Fruit fly (Drosophila melanogaster) whole organism, embryonic: ENCODE data around the gene dpr20.

Experiments
- C15 ChIP-seq: fragments of 200-800 bp; sonication (Bioruptor generic); IDR thresholded peaks from 3 replicates; pipeline ENCODE4 v1.3.6; 2022; ENCODE audit warnings: missing biosample characterization, missing genetic modification characterization
- CG10462 ChIP-seq: fragments of 200-800 bp; sonication (Bioruptor generic); optimal IDR thresholded peaks from 2 replicates; lab custom pipeline; 2016; ENCODE audit warnings: missing biosample characterization, missing genetic modification characterization
- CG14014 ChIP-seq: fragments of 200-800 bp; sonication (Bioruptor generic); IDR thresholded peaks from 2 replicates; pipeline ENCODE4 v1.3.6; 2022; ENCODE audit warnings: missing biosample characterization, missing genetic modification characterization
- CG1647 ChIP-seq: fragments of 200-800 bp; sonication (Bioruptor generic); optimal IDR thresholded peaks from 3 replicates; lab custom pipeline; 2016; ENCODE audit warnings: missing biosample characterization, missing genetic modification characterization
- CG16815 ChIP-seq: fragments of 200-800 bp; sonication (Bioruptor generic); optimal IDR thresholded peaks from 3 replicates; lab custom pipeline; 2017; ENCODE audit warnings: missing biosample characterization, mild to moderate bottlenecking, missing genetic modification characterization
- CG17912 ChIP-seq: fragments of 200-800 bp; sonication (Bioruptor generic); optimal IDR thresholded peaks from 2 replicates; lab custom pipeline; 2018; ENCODE audit warnings: missing biosample characterization, mild to moderate bottlenecking, missing genetic modification characterization
- CG30020 ChIP-seq: fragments of 200-800 bp; optimal IDR thresholded peaks from 2 replicates; lab custom pipeline; 2019; ENCODE audit warnings: missing biosample characterization, mild to moderate bottlenecking, missing genetic modification characterization, moderate library complexity
- CG30403 ChIP-seq: fragments of 200-800 bp; sonication (Bioruptor generic); optimal IDR thresholded peaks from 3 replicates; lab custom pipeline; 2016; ENCODE audit warnings: missing biosample characterization, missing genetic modification characterization
- CG3065 ChIP-seq: fragments of 200-800 bp; sonication (Bioruptor generic); optimal IDR thresholded peaks from 2 replicates; lab custom pipeline; 2016; ENCODE audit warnings: missing biosample characterization, missing genetic modification characterization
- CG34422 ChIP-seq: fragments of 200-800 bp; sonication (Bioruptor generic); IDR thresholded peaks from 3 replicates; pipeline ENCODE4 v1.3.6; 2022; ENCODE audit warnings: missing biosample characterization, missing genetic modification characterization
- CG4617 ChIP-seq: fragments of 200-800 bp; sonication (Bioruptor generic); optimal IDR thresholded peaks from 3 replicates; lab custom pipeline; 2016; ENCODE audit warnings: missing biosample characterization, missing genetic modification characterization, borderline replicate concordance
- CG4854 ChIP-seq: fragments of 200-800 bp; sonication (Bioruptor generic); optimal IDR thresholded peaks from 2 replicates; lab custom pipeline; 2016; ENCODE audit warnings: missing biosample characterization, missing genetic modification characterization, inconsistent platforms
- CG5180 ChIP-seq: fragments of 200-800 bp; sonication (Bioruptor generic); optimal IDR thresholded peaks from 3 replicates; lab custom pipeline; 2017; ENCODE audit warnings: missing biosample characterization, missing genetic modification characterization, mild to moderate bottlenecking, moderate library complexity, missing genetic modification reagents
- CG5245 ChIP-seq: fragments of 200-800 bp; sonication (Bioruptor generic); optimal IDR thresholded peaks from 3 replicates; lab custom pipeline; 2016; ENCODE audit warnings: missing biosample characterization, missing genetic modification characterization
- CG8359 ChIP-seq: fragments of 200-800 bp; sonication (Bioruptor generic); optimal IDR thresholded peaks from 2 replicates; lab custom pipeline; 2017; ENCODE audit warnings: missing biosample characterization, mild to moderate bottlenecking, missing genetic modification characterization, borderline replicate concordance
- CG8388 ChIP-seq: fragments of 200-800 bp; sonication (Bioruptor generic); optimal IDR thresholded peaks from 2 replicates; lab custom pipeline; 2019; ENCODE audit warnings: missing biosample characterization, mild to moderate bottlenecking, missing genetic modification characterization, moderate library complexity
- CG8765 ChIP-seq: fragments of 200-800 bp; sonication (Bioruptor generic); IDR thresholded peaks from 2 replicates; pipeline ENCODE4 v1.3.6; 2022; ENCODE audit warnings: missing biosample characterization, missing genetic modification characterization
- CG9797 ChIP-seq: fragments of 200-800 bp; sonication (Bioruptor generic); optimal IDR thresholded peaks from 3 replicates; lab custom pipeline; 2018; ENCODE audit warnings: missing biosample characterization, mild to moderate bottlenecking, missing genetic modification characterization
- CG9876 ChIP-seq: fragments of 200-800 bp; sonication (Bioruptor generic); optimal IDR thresholded peaks from 2 replicates; lab custom pipeline; 2016; ENCODE audit warnings: missing biosample characterization, missing genetic modification characterization
- Chrac-16 ChIP-seq: fragments of 200-800 bp; sonication (Bioruptor generic); optimal IDR thresholded peaks from 3 replicates; lab custom pipeline; 2016; ENCODE audit warnings: missing biosample characterization, missing genetic modification characterization
- Dip2 ChIP-seq: fragments of 200-800 bp; sonication (Bioruptor generic); IDR thresholded peaks from 2 replicates; pipeline ENCODE4 v1.3.6; 2022; ENCODE audit warnings: missing biosample characterization, missing genetic modification characterization
- Dp ChIP-seq: fragments of 200-800 bp; sonication (Bioruptor generic); optimal IDR thresholded peaks from 2 replicates; lab custom pipeline; 2018; ENCODE audit warnings: missing biosample characterization, mild to moderate bottlenecking, missing genetic modification characterization, moderate library complexity
- Drgx ChIP-seq: fragments of 200-800 bp; sonication (Bioruptor generic); IDR thresholded peaks from 2 replicates; pipeline ENCODE4 v1.3.6; 2022; ENCODE audit warnings: missing biosample characterization, missing genetic modification characterization
- Ets65A ChIP-seq: fragments of 200-800 bp; sonication (Bioruptor generic); peaks from one replicate; lab custom pipeline; 2016; ENCODE audit warnings: missing biosample characterization, missing genetic modification characterization
- Ets97D ChIP-seq: fragments of 200-800 bp; sonication (Bioruptor generic); optimal IDR thresholded peaks from 3 replicates; lab custom pipeline; 2016; ENCODE audit warnings: missing biosample characterization, missing genetic modification characterization
- HLH4C ChIP-seq: fragments of 200-800 bp; sonication (Bioruptor generic); IDR thresholded peaks from 3 replicates; pipeline ENCODE4 v1.3.6; 2022; ENCODE audit warnings: missing biosample characterization, missing genetic modification characterization; ENCODE audit not compliant: partially characterized antibody
- Hey ChIP-seq: fragments of 200-800 bp; sonication (Bioruptor generic); optimal IDR thresholded peaks from 3 replicates; lab custom pipeline; 2018; ENCODE audit warnings: missing biosample characterization, mild to moderate bottlenecking, missing genetic modification characterization
- Lim3 ChIP-seq: fragments of 200-800 bp; sonication (Bioruptor generic); IDR thresholded peaks from 2 replicates; pipeline ENCODE4 v1.3.6; 2022; ENCODE audit warnings: missing biosample characterization, missing genetic modification characterization
- Rx ChIP-seq: fragments of 200-800 bp; sonication (Bioruptor generic); IDR thresholded peaks from 2 replicates; pipeline ENCODE4 v1.3.6; 2022; ENCODE audit warnings: missing biosample characterization, missing genetic modification characterization
- Taf1 ChIP-seq: fragments of 200-800 bp; sonication (Bioruptor generic); IDR thresholded peaks from 2 replicates; pipeline ENCODE4 v1.3.6; 2022; ENCODE audit warnings: missing biosample characterization, missing genetic modification characterization
- aop ChIP-seq: fragments of 200-800 bp; sonication (Bioruptor generic); IDR thresholded peaks from 2 replicates; pipeline ENCODE4 v1.3.6; 2022; ENCODE audit warnings: missing biosample characterization, missing genetic modification characterization
- bsh ChIP-seq, 2 experiments: fragments of 200-800 bp; sonication (Bioruptor generic); optimal IDR thresholded peaks; 2 replicates each; lab custom pipeline; 2017 to 2018; ENCODE audit warnings: mild to moderate bottlenecking in 2 of 2, missing biosample characterization in 2 of 2, missing genetic modification characterization in 2 of 2, moderate library complexity in 1 of 2
- chif ChIP-seq, 2 experiments: fragments of 200-800 bp; sonication (Bioruptor generic); optimal IDR thresholded peaks; 3 replicates each; lab custom pipeline; 2016; ENCODE audit warnings: missing biosample characterization in 2 of 2, missing genetic modification characterization in 2 of 2
- crp ChIP-seq, 2 experiments: fragments of 200-800 bp; sonication (Bioruptor generic); optimal IDR thresholded peaks; 2 replicates in 1 of 2; 3 replicates in 1 of 2; lab custom pipeline; 2017; ENCODE audit warnings: missing biosample characterization in 2 of 2, missing genetic modification characterization in 2 of 2, mild to moderate bottlenecking in 1 of 2, moderate library complexity in 1 of 2
- da ChIP-seq: fragments of 200-800 bp; sonication (Bioruptor generic); optimal IDR thresholded peaks from 2 replicates; lab custom pipeline; 2016; ENCODE audit warnings: missing biosample characterization, missing genetic modification characterization
- dan ChIP-seq: fragments of 200-800 bp; sonication (Bioruptor generic); IDR thresholded peaks from 2 replicates; pipeline ENCODE4 v1.3.6; 2022; ENCODE audit warnings: missing biosample characterization, missing genetic modification characterization
- ems ChIP-seq: fragments of 200-800 bp; sonication (Bioruptor generic); optimal IDR thresholded peaks from 3 replicates; lab custom pipeline; 2016; ENCODE audit warnings: missing biosample characterization, missing genetic modification characterization
- fd102C ChIP-seq: fragments of 200-800 bp; sonication (Bioruptor generic); optimal IDR thresholded peaks from 2 replicates; lab custom pipeline; 2018; ENCODE audit warnings: missing biosample characterization, mild to moderate bottlenecking, missing genetic modification characterization, moderate library complexity
- gro ChIP-seq: fragments of 200-800 bp; sonication (Bioruptor generic); optimal IDR thresholded peaks from 2 replicates; lab custom pipeline; 2016; ENCODE audit warnings: missing biosample characterization, missing genetic modification characterization
- hbn ChIP-seq: fragments of 200-800 bp; sonication (Bioruptor generic); IDR thresholded peaks from 2 replicates; pipeline ENCODE4 v1.3.6; 2022; ENCODE audit warnings: missing biosample characterization, missing genetic modification characterization; ENCODE audit not compliant: partially characterized antibody
- klu ChIP-seq: fragments of 200-800 bp; sonication (Bioruptor generic); IDR thresholded peaks from 2 replicates; pipeline ENCODE4 v1.3.6; 2022; ENCODE audit warnings: missing biosample characterization, missing genetic modification characterization
- nau ChIP-seq: fragments of 200-800 bp; sonication (Bioruptor generic); optimal IDR thresholded peaks from 3 replicates; lab custom pipeline; 2017; ENCODE audit warnings: missing biosample characterization, mild to moderate bottlenecking, missing genetic modification characterization, missing genetic modification reagents
- pan ChIP-seq, 4 experiments: fragments of >200 bp in 3 of 4; fragments of 200-800 bp in 1 of 4; sonication (Bioruptor generic) in 1 of 4; optimal IDR thresholded peaks in 3 of 4; IDR thresholded peaks in 1 of 4; 2 replicates each; pipeline versions ENCODE4 v1.3.6 to Lab custom; 2017 to 2022; ENCODE audit warnings: missing biosample characterization in 2 of 4, missing genetic modification characterization in 2 of 4, mixed read lengths in 1 of 4
- pnt ChIP-seq: fragments of 200-800 bp; sonication (Bioruptor generic); optimal IDR thresholded peaks from 3 replicates; lab custom pipeline; 2016; ENCODE audit warnings: missing biosample characterization, missing genetic modification characterization
- salm ChIP-seq: fragments of 200-800 bp; sonication (Bioruptor generic); optimal IDR thresholded peaks from 2 replicates; lab custom pipeline; 2018; ENCODE audit warnings: missing biosample characterization, mild to moderate bottlenecking, missing genetic modification characterization
- sens-2 ChIP-seq: fragments of 200-800 bp; sonication (Bioruptor generic); IDR thresholded peaks from 2 replicates; pipeline ENCODE4 v1.3.6; 2022; ENCODE audit warnings: missing biosample characterization, missing genetic modification characterization
- shn ChIP-seq: fragments of 200-800 bp; sonication (Bioruptor generic); optimal IDR thresholded peaks from 3 replicates; lab custom pipeline; 2016; ENCODE audit warnings: missing biosample characterization, missing genetic modification characterization
- sr ChIP-seq: fragments of 200-800 bp; sonication (Bioruptor generic); IDR thresholded peaks from 3 replicates; pipeline ENCODE4 v1.3.6; 2022; ENCODE audit warnings: missing biosample characterization, missing genetic modification characterization
- tll ChIP-seq, 2 experiments: fragments of 200-800 bp in 1 of 2; fragments of >200 bp in 1 of 2; sonication (Bioruptor generic) in 1 of 2; optimal IDR thresholded peaks; 2 replicates each; lab custom pipeline; 2017 to 2019; ENCODE audit warnings: missing biosample characterization in 2 of 2, missing genetic modification characterization in 2 of 2, mild to moderate bottlenecking in 1 of 2, moderate library complexity in 1 of 2
- tx ChIP-seq: fragments of 200-800 bp; sonication (Bioruptor generic); optimal IDR thresholded peaks from 2 replicates; lab custom pipeline; 2016; ENCODE audit warnings: missing biosample characterization, missing genetic modification characterization

Gene dpr20

dm6 chr3L:818438-819138, 38.5 kb downstream of the dpr20 start (continued):
- no peak for TF ChIP-seq Hey (tag; lab: Kevin White, UChicago)
- no peak for TF ChIP-seq tx (GFP tag; lab: Kevin White, UChicago)
- no peak for TF ChIP-seq CG1647 (GFP tag; lab: Kevin White, UChicago)
- no peak for TF ChIP-seq CG17912
- TF ChIP-seq da (GFP tag; lab: Kevin White, UChicago), result no peak
- TF ChIP-seq dan (GFP tag; lab: Robert Waterston, UW), result no peak
- no peak for TF ChIP-seq CG5180 (GFP tag; lab: Kevin White, UChicago)
- no peak for TF ChIP-seq Ets65A
- TF ChIP-seq bsh (GFP tag; optimal IDR thresholded peaks at IDR 0.05; lab: Kevin White, UChicago), result peak in 1 of 2 experiments; percentile 26
- no peak for TF ChIP-seq CG8359 (GFP tag; lab: Kevin White, UChicago)
- no peak for TF ChIP-seq hbn (GFP tag; lab: Robert Waterston, UW)
- no peak for TF ChIP-seq CG5245 (GFP tag; lab: Kevin White, UChicago)
- TF ChIP-seq CG10462, result no peak
- TF ChIP-seq salm (tag; lab: Kevin White, UChicago), result no peak
- TF ChIP-seq CG16815 (GFP tag; lab: Kevin White, UChicago), result no peak
- no peak for TF ChIP-seq Chrac-16
- no peak for TF ChIP-seq chif (GFP tag; optimal IDR thresholded peaks at IDR 0.05; lab: Kevin White, UChicago)
- TF ChIP-seq pnt (GFP tag; lab: Kevin White, UChicago), result no peak
- no peak for TF ChIP-seq CG3065 (GFP tag; lab: Kevin White, UChicago)
- TF ChIP-seq Dip2, result no peak
- TF ChIP-seq Rx, result no peak
- no peak for TF ChIP-seq klu (GFP tag; lab: Robert Waterston, UW)
- no peak for TF ChIP-seq CG30020
- TF ChIP-seq fd102C (GFP tag; lab: Kevin White, UChicago), result no peak
- no peak for TF ChIP-seq Taf1 (GFP tag; lab: Robert Waterston, UW)
- TF ChIP-seq tll (GFP tag; optimal IDR thresholded peaks at IDR 0.05; lab: Kevin White, UChicago), result no peak
- TF ChIP-seq CG4854, result no peak
- no peak for TF ChIP-seq ems
- no peak for TF ChIP-seq CG9876
- peak; percentile 65 for TF ChIP-seq Drgx
- TF ChIP-seq HLH4C (GFP tag; lab: Robert Waterston, UW), result no peak
- TF ChIP-seq CG14014, result no peak
- TF ChIP-seq Ets97D (GFP tag; lab: Kevin White, UChicago), result no peak
- no peak for TF ChIP-seq CG9797 (GFP tag; lab: Kevin White, UChicago)
- TF ChIP-seq CG30403 (GFP tag; lab: Kevin White, UChicago), result peak; percentile 16
- no peak for TF ChIP-seq C15 (GFP tag; lab: Robert Waterston, UW)
- TF ChIP-seq CG34422, result 0 out of 3 replicates have a peak, but pooled peaks have one; percentile 44
- TF ChIP-seq CG8765 (GFP tag; lab: Robert Waterston, UW), result no peak
- TF ChIP-seq Lim3 (GFP tag; lab: Robert Waterston, UW), result no peak
- no peak for TF ChIP-seq Dp (GFP tag; lab: Kevin White, UChicago)
- no peak for TF ChIP-seq gro (GFP tag; lab: Kevin White, UChicago)
- no peak for TF ChIP-seq sr (GFP tag; lab: Robert Waterston, UW)
- no peak for TF ChIP-seq pan (optimal IDR thresholded peaks at IDR 0.05; lab: Kevin White, UChicago)
- peak in 1 of 2 experiments; percentile 75 for TF ChIP-seq pan (GFP tag; optimal IDR thresholded peaks at IDR 0.05 in 1 of 2, IDR thresholded peaks at IDR 0.05 in 1 of 2)
- no peak for TF ChIP-seq shn (GFP tag; lab: Kevin White, UChicago)
- TF ChIP-seq CG4617 (GFP tag; lab: Kevin White, UChicago), result no peak
- peak; percentile 59 for TF ChIP-seq CG8388 (GFP tag; lab: Kevin White, UChicago)
- TF ChIP-seq sens-2 (GFP tag; lab: Robert Waterston, UW), result no peak
- no peak for TF ChIP-seq nau (GFP tag; lab: Kevin White, UChicago)
- TF ChIP-seq aop (GFP tag; lab: Robert Waterston, UW), result no peak
- TF ChIP-seq crp (GFP tag; optimal IDR thresholded peaks at IDR 0.05; lab: Kevin White, UChicago), result no peak
